Worm (Caenorhabditis elegans) whole organism, young adult: ENCODE results near the gene F19G12.1.

Experiments
- B0019.2 ChIP-seq: fragments of 200-800 bp; sonication (Bioruptor generic); conservative IDR thresholded peaks from 2 replicates; pipeline ENCODE4 v1.3.6; 2022; ENCODE audit warnings: missing genetic modification reagents, missing genetic modification characterization, missing compliant biosample characterization
- B0336.3 ChIP-seq: fragments of 200-800 bp; sonication (Bioruptor generic); IDR thresholded peaks from 2 replicates; pipeline ENCODE4 v1.3.6; 2022; ENCODE audit warnings: missing genetic modification characterization, missing compliant biosample characterization
- D2030.7 ChIP-seq: fragments of 200-800 bp; sonication (Bioruptor generic); IDR thresholded peaks from 2 replicates; pipeline ENCODE4 v1.3.6; 2022; ENCODE audit warnings: missing genetic modification reagents, missing genetic modification characterization, missing compliant biosample characterization
- F23B12.7 ChIP-seq: sonication (generic microtip); optimal IDR thresholded peaks from 2 replicates; lab custom pipeline; 2017; ENCODE audit warnings: missing genetic modification characterization, mild to moderate bottlenecking, missing compliant biosample characterization, antibody characterized with exemption, moderate library complexity; ENCODE audit not compliant: insufficient read depth
- F49E8.2 ChIP-seq: sonication (generic microtip); optimal IDR thresholded peaks from 3 replicates; lab custom pipeline; 2017; ENCODE audit warnings: missing genetic modification characterization, mild to moderate bottlenecking, missing compliant biosample characterization, antibody characterized with exemption, moderate library complexity; ENCODE audit not compliant: insufficient read depth
- F57A8.1 ChIP-seq: fragments of 200-800 bp; sonication (Bioruptor generic); optimal IDR thresholded peaks from 2 replicates; lab custom pipeline; 2018; ENCODE audit warnings: mild to moderate bottlenecking, missing genetic modification characterization, moderate library complexity, missing compliant biosample characterization
- T07F8.4 ChIP-seq: sonication (generic microtip); optimal IDR thresholded peaks from 2 replicates; lab custom pipeline; 2016; ENCODE audit warnings: mild to moderate bottlenecking, missing genetic modification characterization, moderate library complexity, missing compliant biosample characterization
- T26A5.8 ChIP-seq: sonication (generic microtip); optimal IDR thresholded peaks from 2 replicates; lab custom pipeline; 2016; ENCODE audit warnings: missing genetic modification characterization, missing compliant biosample characterization
- Y53F4B.3 ChIP-seq: fragments of 200-800 bp; sonication (Bioruptor generic); IDR thresholded peaks from 2 replicates; pipeline ENCODE4 v1.3.6; 2022; ENCODE audit warnings: missing genetic modification reagents, missing genetic modification characterization, missing compliant biosample characterization
- Y67H2A.10 ChIP-seq: fragments of 200-800 bp; sonication (Bioruptor generic); conservative IDR thresholded peaks from 2 replicates; pipeline ENCODE4 v1.3.6; 2022; ENCODE audit warnings: missing genetic modification reagents, missing genetic modification characterization, missing compliant biosample characterization
- Y79H2A.3 ChIP-seq: fragments of 200-800 bp; sonication (Bioruptor generic); conservative IDR thresholded peaks from 2 replicates; pipeline ENCODE4 v1.3.6; 2022; ENCODE audit warnings: missing genetic modification reagents, missing genetic modification characterization, missing compliant biosample characterization
- ama-1 ChIP-seq, 3 experiments: fragments of 150-350 bp in 1 of 3; sonication (generic microtip) in 2 of 3; optimal IDR thresholded peaks; 2 replicates each; lab custom pipeline; 2014 to 2018; ENCODE audit warnings: missing biosample characterization in 2 of 3, missing genetic modification characterization in 2 of 3, missing genetic modification reagents in 2 of 3
- atf-7 ChIP-seq: sonication (generic microtip); optimal IDR thresholded peaks from 2 replicates; lab custom pipeline; 2017; ENCODE audit warnings: mild to moderate bottlenecking, missing genetic modification characterization, missing compliant biosample characterization
- athp-1 ChIP-seq: sonication (generic microtip); optimal IDR thresholded peaks from 2 replicates; lab custom pipeline; 2017; ENCODE audit warnings: mild to moderate bottlenecking, missing genetic modification characterization, missing compliant biosample characterization
- attf-3 ChIP-seq: fragments of 200-800 bp; sonication (Bioruptor generic); conservative IDR thresholded peaks from 2 replicates; pipeline ENCODE4 v1.3.6; 2022; ENCODE audit warnings: missing genetic modification reagents, missing genetic modification characterization, missing compliant biosample characterization
- attf-6 ChIP-seq: fragments of 200-800 bp; sonication (Bioruptor generic); IDR thresholded peaks from 2 replicates; pipeline ENCODE4 v1.3.6; 2022; ENCODE audit warnings: missing genetic modification reagents, missing genetic modification characterization, missing compliant biosample characterization
- ccch-3 ChIP-seq: fragments of 200-800 bp; sonication (Bioruptor generic); optimal IDR thresholded peaks from 2 replicates; lab custom pipeline; 2018; ENCODE audit warnings: mild to moderate bottlenecking, missing genetic modification characterization, missing compliant biosample characterization
- cebp-2 ChIP-seq: fragments of 200-800 bp; sonication (Bioruptor generic); IDR thresholded peaks from 2 replicates; pipeline ENCODE4 v1.3.6; 2022; ENCODE audit warnings: missing genetic modification characterization, missing compliant biosample characterization
- egrh-3 ChIP-seq: fragments of 200-800 bp; sonication (Bioruptor generic); IDR thresholded peaks from 2 replicates; pipeline ENCODE4 v1.3.6; 2022; ENCODE audit warnings: missing genetic modification reagents, missing genetic modification characterization, missing compliant biosample characterization
- ekl-4 ChIP-seq: fragments of 200-800 bp; sonication (Bioruptor generic); IDR thresholded peaks from 2 replicates; pipeline ENCODE4 v1.3.6; 2022; ENCODE audit warnings: missing genetic modification reagents, missing genetic modification characterization, missing compliant biosample characterization
- ets-4 ChIP-seq: fragments of 200-800 bp; sonication (Bioruptor generic); optimal IDR thresholded peaks from 2 replicates; lab custom pipeline; 2018; ENCODE audit warnings: mild to moderate bottlenecking, missing genetic modification characterization, missing compliant biosample characterization
- gei-17 ChIP-seq: fragments of 200-800 bp; sonication (Bioruptor generic); optimal IDR thresholded peaks from 2 replicates; lab custom pipeline; 2018; ENCODE audit warnings: mild to moderate bottlenecking, missing genetic modification characterization, missing compliant biosample characterization
- him-1 ChIP-seq: sonication (generic microtip); optimal IDR thresholded peaks from 2 replicates; lab custom pipeline; 2016; ENCODE audit warnings: missing genotype, missing genetic modification reagents, missing genetic modification characterization, missing compliant biosample characterization
- hlh-12 ChIP-seq: sonication (generic microtip); optimal IDR thresholded peaks from 2 replicates; lab custom pipeline; 2016; ENCODE audit warnings: missing genetic modification characterization, missing compliant biosample characterization
- hmg-1.2 ChIP-seq: fragments of 200-800 bp; sonication (Bioruptor generic); IDR thresholded peaks from 2 replicates; pipeline ENCODE4 v1.3.6; 2022; ENCODE audit warnings: missing genetic modification reagents, missing genetic modification characterization, missing compliant biosample characterization
- hrde-1 ChIP-seq: sonication (generic microtip); optimal IDR thresholded peaks from 2 replicates; lab custom pipeline; 2016; ENCODE audit warnings: missing genetic modification characterization, mild to moderate bottlenecking, missing compliant biosample characterization, moderate library complexity, missing genotype, missing genetic modification reagents, borderline replicate concordance
- lin-40 ChIP-seq: sonication (generic microtip); optimal IDR thresholded peaks from 2 replicates; lab custom pipeline; 2016; ENCODE audit warnings: missing genetic modification characterization, mild to moderate bottlenecking, missing compliant biosample characterization, missing genotype, missing genetic modification reagents
- lir-1 ChIP-seq: fragments of 200-800 bp; sonication (Bioruptor generic); conservative IDR thresholded peaks from 2 replicates; pipeline ENCODE4 v1.3.6; 2022; ENCODE audit warnings: missing genetic modification reagents, missing genetic modification characterization, missing compliant biosample characterization
- lsl-1 ChIP-seq: fragments of 200-800 bp; sonication (Bioruptor generic); optimal IDR thresholded peaks from 2 replicates; lab custom pipeline; 2018; ENCODE audit warnings: mild to moderate bottlenecking, missing genetic modification characterization, moderate library complexity, missing compliant biosample characterization
- madf-10 ChIP-seq: sonication (generic microtip); optimal IDR thresholded peaks from 2 replicates; lab custom pipeline; 2016; ENCODE audit warnings: mild to moderate bottlenecking, missing genetic modification characterization, missing compliant biosample characterization
- madf-6 ChIP-seq: fragments of 200-800 bp; sonication (Bioruptor generic); IDR thresholded peaks from 2 replicates; pipeline ENCODE4 v1.3.6; 2022; ENCODE audit warnings: missing genetic modification reagents, missing genetic modification characterization, missing compliant biosample characterization
- mel-28 ChIP-seq: sonication (generic microtip); optimal IDR thresholded peaks from 2 replicates; lab custom pipeline; 2016; ENCODE audit warnings: borderline replicate concordance, mild to moderate bottlenecking, missing genetic modification characterization, missing compliant biosample characterization
- nhr-27 ChIP-seq: fragments of 200-800 bp; sonication (Bioruptor generic); optimal IDR thresholded peaks from 2 replicates; lab custom pipeline; 2018; ENCODE audit warnings: mild to moderate bottlenecking, missing genetic modification characterization, moderate library complexity, missing compliant biosample characterization
- nhr-80 ChIP-seq: sonication (generic microtip); optimal IDR thresholded peaks from 2 replicates; lab custom pipeline; 2016; ENCODE audit warnings: missing genetic modification characterization, missing compliant biosample characterization
- nhr-90 ChIP-seq: sonication (generic microtip); optimal IDR thresholded peaks from 2 replicates; lab custom pipeline; 2016; ENCODE audit warnings: missing genotype, mild to moderate bottlenecking, missing genetic modification characterization, missing compliant biosample characterization
- rcor-1 ChIP-seq: fragments of 200-800 bp; sonication (Bioruptor generic); IDR thresholded peaks from 2 replicates; pipeline ENCODE4 v1.3.6; 2022; ENCODE audit warnings: missing genetic modification reagents, missing genetic modification characterization, missing compliant biosample characterization
- rec-8 ChIP-seq, 2 experiments: sonication (generic microtip); optimal IDR thresholded peaks; 2 replicates each; lab custom pipeline; 2016; ENCODE audit warnings: mild to moderate bottlenecking in 2 of 2, missing genetic modification characterization in 2 of 2, missing genetic modification reagents in 2 of 2, missing genotype in 2 of 2, missing biosample characterization in 1 of 2, missing compliant biosample characterization in 1 of 2, moderate library complexity in 1 of 2
- repo-1 ChIP-seq: sonication (generic microtip); optimal IDR thresholded peaks from 2 replicates; lab custom pipeline; 2017; ENCODE audit warnings: mild to moderate bottlenecking, missing genetic modification characterization, missing compliant biosample characterization
- rpc-1 ChIP-seq, 2 experiments: fragments of 150-350 bp in 1 of 2; sonication (generic microtip) in 1 of 2; optimal IDR thresholded peaks; 2 replicates each; lab custom pipeline; 2014 to 2018; ENCODE audit warnings: missing biosample characterization in 1 of 2, missing genetic modification characterization in 1 of 2, missing genetic modification reagents in 1 of 2, missing genotype in 1 of 2
- sdz-38 ChIP-seq: sonication (generic microtip); optimal IDR thresholded peaks from 2 replicates; lab custom pipeline; 2016; ENCODE audit warnings: missing genotype, missing genetic modification characterization, missing compliant biosample characterization
- snpc-4 ChIP-seq, 5 experiments: fragments of 150-350 bp in 1 of 5; sonication (generic microtip) in 4 of 5; optimal IDR thresholded peaks; 2 replicates each; lab custom pipeline; 2014 to 2018; ENCODE audit warnings: missing genetic modification characterization in 5 of 5, missing biosample characterization in 3 of 5, antibody characterized with exemption in 2 of 5, mild to moderate bottlenecking in 2 of 5, missing compliant biosample characterization in 2 of 5, missing genotype in 2 of 5, moderate library complexity in 2 of 5, missing genetic modification reagents in 1 of 5
- tbx-9 ChIP-seq: sonication (generic microtip); optimal IDR thresholded peaks from 2 replicates; lab custom pipeline; 2016; ENCODE audit warnings: borderline replicate concordance, missing genetic modification characterization, inconsistent platforms, missing compliant biosample characterization
- tlf-1 ChIP-seq: fragments of 200-800 bp; sonication (Bioruptor generic); optimal IDR thresholded peaks from 2 replicates; lab custom pipeline; 2018; ENCODE audit warnings: mild to moderate bottlenecking, missing genetic modification characterization, missing compliant biosample characterization
- unc-62 ChIP-seq: fragments of 150-350 bp; optimal IDR thresholded peaks from 2 replicates; lab custom pipeline; 2014; ENCODE audit warnings: missing biosample characterization, missing genetic modification reagents, missing genetic modification characterization
- ztf-26 ChIP-seq: sonication (generic microtip); optimal IDR thresholded peaks from 2 replicates; lab custom pipeline; 2017; ENCODE audit warnings: missing genetic modification characterization, missing compliant biosample characterization
- ztf-28 ChIP-seq: fragments of 200-800 bp; sonication (Bioruptor generic); IDR thresholded peaks from 2 replicates; pipeline ENCODE4 v1.3.6; 2022; ENCODE audit warnings: missing genetic modification reagents, missing genetic modification characterization, missing compliant biosample characterization

F19G12.1 gene

ce11 chrX:1446593-1447141 lies 15.9 kb downstream of the F19G12.1 start, which contains the start of gene zfp-3 (continued):
- peak; percentile 55 for TF ChIP-seq snpc-4 (GFP tag; optimal IDR thresholded peaks at IDR 0.05; lab: Kevin White, UChicago)
- TF ChIP-seq snpc-4 (tag; optimal IDR thresholded peaks at IDR 0.05; lab: Kevin White, UChicago) = peak; percentile 45 to 78 (median 68)
- no peak for TF ChIP-seq F49E8.2 (tag; lab: Kevin White, UChicago)
- TF ChIP-seq nhr-90 (tag; lab: Kevin White, UChicago) = peak; percentile 44
- no peak for TF ChIP-seq rpc-1 (optimal IDR thresholded peaks at IDR 0.05; lab: Kevin White, UChicago)
- TF ChIP-seq rpc-1 (tag; optimal IDR thresholded peaks at IDR 0.05; lab: Kevin White, UChicago) = no peak
- TF ChIP-seq rec-8 (tag; optimal IDR thresholded peaks at IDR 0.05; lab: Kevin White, UChicago) = no peak
- TF ChIP-seq ztf-28 = no peak
- no peak for TF ChIP-seq cebp-2 (GFP tag; lab: Robert Waterston, UW)
- TF ChIP-seq attf-3 (GFP tag; lab: Robert Waterston, UW) = no peak; the same call in 1 of the 2 replicates
- no peak for TF ChIP-seq him-1
- TF ChIP-seq repo-1 (tag; lab: Kevin White, UChicago) = peak; percentile 70
- TF ChIP-seq B0336.3 (GFP tag; lab: Robert Waterston, UW) = peak; percentile 88
- TF ChIP-seq nhr-80 (tag; lab: Kevin White, UChicago) = peak; percentile 76
- peak; percentile 87 for TF ChIP-seq Y67H2A.10 (GFP tag; lab: Robert Waterston, UW)
- peak; percentile 93 for TF ChIP-seq hmg-1.2 (GFP tag; lab: Robert Waterston, UW)
- peak; percentile 95 for TF ChIP-seq lin-40 (tag; lab: Kevin White, UChicago)
- no peak for TF ChIP-seq B0019.2 (GFP tag; lab: Robert Waterston, UW)
- peak; percentile 56 for TF ChIP-seq tlf-1 (GFP tag; lab: Kevin White, UChicago)
- peak; percentile 92 for TF ChIP-seq athp-1
- TF ChIP-seq F23B12.7 (tag; lab: Kevin White, UChicago) = no peak
- no peak for TF ChIP-seq attf-6
- TF ChIP-seq unc-62 (GFP tag; lab: Kevin White, UChicago) = no peak
- no peak for TF ChIP-seq mel-28 (tag; lab: Kevin White, UChicago)
- peak; percentile 92 for TF ChIP-seq ekl-4
- TF ChIP-seq rcor-1 (GFP tag; lab: Robert Waterston, UW) = peak; percentile 55
- TF ChIP-seq nhr-27 (tag; lab: Kevin White, UChicago) = no peak
- TF ChIP-seq hrde-1 (tag; lab: Kevin White, UChicago) = no peak
- no peak for TF ChIP-seq madf-6 (GFP tag; lab: Robert Waterston, UW)
- peak; percentile 80 for TF ChIP-seq lir-1
- TF ChIP-seq Y79H2A.3 (GFP tag; lab: Robert Waterston, UW) = no peak
- peak; percentile 19 for TF ChIP-seq ets-4 (GFP tag; lab: Kevin White, UChicago)
- TF ChIP-seq T07F8.4 (tag; lab: Kevin White, UChicago) = peak; percentile 18
- TF ChIP-seq T26A5.8 (tag; lab: Kevin White, UChicago) = no peak
- no peak for TF ChIP-seq ama-1 (optimal IDR thresholded peaks at IDR 0.05; lab: Kevin White, UChicago)
- no peak for TF ChIP-seq ama-1 (GFP tag; optimal IDR thresholded peaks at IDR 0.05; lab: Kevin White, UChicago)
- no peak for TF ChIP-seq Y53F4B.3
- no peak for TF ChIP-seq tbx-9 (tag; lab: Kevin White, UChicago)
- no peak for TF ChIP-seq lsl-1
- peak; percentile 47; the same call in 1 of the 2 replicates for TF ChIP-seq egrh-3 (GFP tag; lab: Robert Waterston, UW)
- TF ChIP-seq madf-10 = peak; percentile 79
- TF ChIP-seq atf-7 = peak; percentile 92
- TF ChIP-seq gei-17 (GFP tag; lab: Kevin White, UChicago) = peak; percentile 87
- TF ChIP-seq ztf-26 = peak; percentile 91
- no peak for TF ChIP-seq ccch-3 (GFP tag; lab: Kevin White, UChicago)
- no peak for TF ChIP-seq sdz-38
- TF ChIP-seq F57A8.1 (GFP tag; lab: Kevin White, UChicago) = no peak
- TF ChIP-seq D2030.7 = no peak
- TF ChIP-seq hlh-12 (tag; lab: Kevin White, UChicago) = no peak
